Fruit fly (Drosophila melanogaster): ENCODE results near the gene CG3009.

DNA sequence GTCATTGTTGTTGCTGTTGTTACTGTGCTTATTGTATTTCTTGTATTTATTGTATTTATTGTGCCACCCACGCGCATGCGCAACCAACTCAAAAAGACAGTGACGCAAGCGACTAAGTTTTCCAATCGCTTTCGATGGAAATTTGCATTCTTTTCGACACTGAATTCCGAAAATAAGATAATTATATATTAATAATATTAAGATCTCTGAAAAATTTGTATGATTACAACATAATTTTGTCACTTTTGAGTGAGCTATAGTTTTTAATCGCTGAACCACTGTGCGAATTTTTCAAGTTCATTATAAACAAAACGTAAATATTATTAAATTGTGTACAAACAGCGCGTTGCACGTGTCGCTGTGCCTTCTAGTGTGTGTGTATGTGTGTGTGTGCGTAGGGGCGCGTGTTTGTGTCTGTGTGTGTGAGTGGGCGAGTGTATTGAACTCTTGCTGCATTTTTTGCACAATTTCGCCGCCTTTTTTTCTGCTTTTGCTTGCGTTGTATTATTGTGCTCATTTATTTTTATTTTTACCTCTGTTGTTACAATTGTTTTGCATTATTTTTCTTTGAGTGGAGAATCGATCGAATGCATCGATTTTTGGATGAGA, 50.7 kb downstream of the CG3009 start:
- no peak for TF ChIP-seq CTCF (optimal IDR thresholded peaks at IDR 0.05)
- no peak for TF ChIP-seq CG8478 (optimal IDR thresholded peaks at IDR 0.05)

All from S2 (cell line).